Worm (Caenorhabditis elegans) whole organism, L2 larva: ENCODE measurements around the gene str-205.

Source experiments
- lin-11 ChIP-seq: fragments of 150-350 bp; sonication (generic microtip); optimal IDR thresholded peaks from 2 replicates; lab custom pipeline; 2014; ENCODE audit warnings: missing biosample characterization, missing genetic modification characterization, inconsistent platforms, mixed read lengths
- nhr-11 ChIP-seq: fragments of 150-350 bp; optimal IDR thresholded peaks from 2 replicates; lab custom pipeline; 2014; ENCODE audit warnings: missing biosample characterization, missing genetic modification characterization
- nhr-25 ChIP-seq: fragments of 150-350 bp; sonication (generic microtip); optimal IDR thresholded peaks from 3 replicates; lab custom pipeline; 2014; ENCODE audit warnings: missing biosample characterization, missing genetic modification characterization
- unc-62 ChIP-seq: fragments of 150-350 bp; optimal IDR thresholded peaks from 2 replicates; lab custom pipeline; 2014; ENCODE audit warnings: missing biosample characterization, missing genetic modification reagents, missing genetic modification characterization

DNA sequence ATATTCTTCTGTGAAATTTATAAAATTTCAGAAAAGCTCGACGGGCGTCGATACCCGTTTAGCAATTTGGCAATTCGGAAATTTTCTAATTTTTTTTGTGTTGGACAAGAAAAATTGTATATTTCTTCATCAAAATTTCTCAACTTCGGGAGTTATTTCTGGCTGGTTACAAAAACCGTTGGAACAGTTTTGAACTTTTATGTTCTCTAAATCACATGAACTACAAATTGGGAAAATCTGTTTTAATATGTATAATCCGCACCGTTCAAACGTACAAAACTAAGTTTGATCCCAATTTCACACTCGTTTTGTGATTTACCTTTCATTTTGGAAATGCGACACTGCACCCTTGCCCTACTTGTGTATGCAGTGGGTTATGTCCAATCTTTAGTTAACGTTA, 44.4 kb downstream of the str-205 start, which contains the start of gene T19H12.3:
- TF ChIP-seq lin-11 (tag; lab: Kevin White, UChicago), result no peak
- TF ChIP-seq nhr-25 (tag; lab: Kevin White, UChicago), result no peak
- TF ChIP-seq nhr-11, result no peak
- TF ChIP-seq unc-62 (GFP tag; lab: Kevin White, UChicago), result no peak
